Worm (Caenorhabditis elegans) whole organism, L4/young adult: ENCODE measurements around the gene T19H12.15.
A peak's percentile ranks its signal among the peaks of the same experiment; 100 is the strongest.
"Not testable (repeated sequence)": the region's sequence is repeated elsewhere in the genome, so short reads cannot be mapped to it uniquely, and the experiment has no call there.

Experiments used
- W03F9.2 ChIP-seq: fragments of 150-350 bp; optimal IDR thresholded peaks from 2 replicates; lab custom pipeline; 2014; ENCODE audit warnings: missing biosample characterization, missing genetic modification characterization
- dao-5 ChIP-seq: sonication (generic microtip); optimal IDR thresholded peaks from 2 replicates; lab custom pipeline; 2016; ENCODE audit warnings: missing genotype, missing genetic modification characterization, moderate library complexity, missing compliant biosample characterization
- him-1 ChIP-seq: sonication (generic microtip); optimal IDR thresholded peaks from 2 replicates; lab custom pipeline; 2016; ENCODE audit warnings: missing genotype, missing genetic modification reagents, missing genetic modification characterization, missing compliant biosample characterization

T19H12.15 gene

DNA sequence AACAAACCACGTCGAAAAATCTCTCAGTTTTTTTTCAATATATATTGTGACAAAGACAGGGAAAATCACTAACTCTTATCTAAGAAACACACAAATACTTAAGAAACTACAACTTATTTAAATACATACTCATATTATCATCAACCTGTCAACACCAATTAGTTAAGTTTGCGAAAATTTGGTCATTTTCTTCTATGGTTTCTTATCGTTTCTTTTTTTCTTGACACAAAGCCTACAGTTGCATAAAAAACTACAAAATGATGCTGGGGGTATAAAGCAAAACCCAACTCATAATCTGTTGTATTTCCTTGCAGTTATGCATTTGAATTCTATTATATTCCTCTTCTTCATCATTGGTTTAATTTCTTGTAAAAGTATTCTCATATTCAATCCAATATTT lies 21.9 kb upstream of the T19H12.15 start, which contains the start of gene ugt-67:
Gene ugt-67 (plus strand): TSS at position 301 of the 400 bp plus-strand sequence.
- no peak for TF ChIP-seq dao-5 (tag; lab: Kevin White, UChicago)
- no peak for TF ChIP-seq him-1 (tag; lab: Kevin White, UChicago)
- no peak for TF ChIP-seq W03F9.2 (tag; lab: Kevin White, UChicago)

DNA sequence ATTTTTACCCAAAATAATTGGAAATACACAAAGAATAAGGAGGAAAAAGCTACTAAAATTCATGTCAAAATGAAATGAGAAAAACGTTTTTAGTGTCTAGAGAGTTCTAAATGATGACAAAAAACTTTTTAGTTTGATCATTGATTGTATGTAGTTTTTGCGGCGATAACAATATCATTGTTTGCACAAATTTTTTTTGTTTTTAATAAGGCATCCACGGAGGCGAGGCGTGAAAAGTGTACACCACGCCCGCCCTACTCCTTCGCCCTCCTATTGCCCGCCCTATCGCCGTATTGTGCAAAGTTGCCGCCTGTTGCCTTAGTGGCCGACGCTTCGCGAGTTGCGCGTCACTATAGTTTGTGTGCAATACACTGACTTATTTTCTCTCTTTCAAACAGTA lies 20.9 kb upstream of the T19H12.15 start, which contains the start of gene ugt-10:
Gene ugt-10 (minus strand): TSS at position 101 of the 400 bp plus-strand sequence.
- TF ChIP-seq W03F9.2, dao-5, him-1 (tag; lab: Kevin White, UChicago): not testable (repeated sequence)

DNA sequence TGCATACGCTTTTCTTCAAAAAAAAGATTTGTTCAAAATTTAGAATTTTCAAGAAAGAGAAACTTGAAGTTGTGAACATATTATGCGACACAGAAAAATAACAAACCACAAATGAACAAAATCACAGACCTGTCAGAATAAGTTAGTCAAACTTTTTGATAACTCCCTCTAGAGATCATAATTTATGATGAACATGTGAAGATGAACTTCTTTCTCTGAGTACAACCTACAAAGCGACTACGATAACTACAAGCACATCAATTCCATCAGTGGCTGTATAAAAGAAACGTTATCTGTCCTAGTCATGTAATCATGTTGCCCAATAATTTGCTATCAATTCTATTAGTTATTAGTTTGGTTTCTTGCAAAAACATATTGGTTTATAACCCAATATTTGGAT lies 16.6 kb upstream of the T19H12.15 start, which contains the start of gene ugt-9:
Gene ugt-9 (plus strand): TSS at position 305 of the 400 bp plus-strand sequence.
- TF ChIP-seq him-1 (tag; lab: Kevin White, UChicago) (no peak), W03F9.2 (tag; lab: Kevin White, UChicago) (no peak), dao-5 (tag; lab: Kevin White, UChicago) (no peak)

DNA sequence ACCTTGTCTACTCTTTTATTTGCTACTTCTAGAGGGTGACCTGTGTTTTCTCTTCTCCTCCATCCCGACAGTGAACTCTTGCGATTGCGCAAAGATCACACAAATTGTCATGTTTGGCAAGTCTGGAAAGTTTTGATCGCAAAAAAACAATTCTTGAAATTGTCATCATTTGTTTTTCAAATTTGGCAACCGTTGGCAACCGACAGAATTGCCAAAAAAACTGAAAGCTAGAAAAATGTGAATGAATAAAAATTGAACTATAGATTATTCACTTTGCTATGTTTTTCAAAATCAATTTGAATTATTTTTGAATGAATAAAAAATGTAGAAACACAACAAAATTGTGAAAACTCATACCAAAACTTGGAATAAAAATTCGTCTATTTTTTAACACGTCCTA lies 15.8 kb upstream of the T19H12.15 start, which contains the start of gene ugt-11:
Gene ugt-11 (minus strand): TSS at position 101 of the 400 bp plus-strand sequence.
- TF ChIP-seq dao-5 (tag; lab: Kevin White, UChicago) (no peak), him-1 (tag; lab: Kevin White, UChicago) (no peak), W03F9.2 (tag; lab: Kevin White, UChicago) (no peak)

- TF ChIP-seq W03F9.2 (tag; lab: Kevin White, UChicago): no peak
- TF ChIP-seq him-1 (tag; lab: Kevin White, UChicago): no peak
- no peak for TF ChIP-seq dao-5 (tag; lab: Kevin White, UChicago)
Observed at ce11 chrV:4891305-4891704, 12.2 kb upstream of the T19H12.15 start.

ce11 chrV:4890781-4891180 lies 11.6 kb upstream of the T19H12.15 start:
- TF ChIP-seq W03F9.2 (tag; lab: Kevin White, UChicago) (no peak), him-1 (tag; lab: Kevin White, UChicago) (no peak), dao-5 (tag; lab: Kevin White, UChicago) (no peak)

DNA sequence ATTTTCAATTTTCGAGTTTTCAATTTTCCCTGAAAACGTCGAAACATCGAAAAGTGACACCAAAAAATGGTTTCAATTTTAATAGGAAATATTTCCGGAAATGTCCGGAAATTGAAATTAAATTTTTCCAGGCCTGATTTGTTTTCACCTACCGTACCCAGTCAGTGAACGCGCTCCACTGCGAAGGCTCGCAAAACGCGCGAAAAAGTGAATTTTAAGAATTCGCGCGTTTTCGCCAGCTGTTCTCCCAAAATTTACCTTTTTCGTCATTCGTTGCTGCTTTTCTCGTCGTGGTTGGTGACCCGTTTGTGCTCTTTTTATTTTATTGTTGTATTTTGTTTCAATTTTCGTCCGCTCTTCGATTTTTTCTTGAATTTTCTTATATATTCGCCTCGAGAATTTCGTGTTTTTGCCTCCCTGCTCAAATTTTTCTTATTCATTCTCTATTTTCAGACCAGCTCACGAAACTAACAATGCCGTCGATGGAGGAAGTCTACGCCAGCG lies 10.9 kb upstream of the T19H12.15 start, which contains the start of gene T19H12.2:
Gene T19H12.2 (plus strand): TSS at position 454 of the 504 bp plus-strand sequence.
- TF ChIP-seq W03F9.2 (tag; lab: Kevin White, UChicago) (peak; percentile 2), him-1 (tag; lab: Kevin White, UChicago) (no peak), dao-5 (tag; lab: Kevin White, UChicago) (no peak)

ce11 chrV:4889477-4889876 lies 10.3 kb upstream of the T19H12.15 start, which contains the start of gene ugt-12:
TSS of gene ugt-12 (minus strand) at chrV:4889629.
- no peak for TF ChIP-seq him-1 (tag; lab: Kevin White, UChicago)

- TF ChIP-seq dao-5 (tag; lab: Kevin White, UChicago) (no peak), him-1 (tag; lab: Kevin White, UChicago) (no peak), W03F9.2 (tag; lab: Kevin White, UChicago) (no peak)
Observed at ce11 chrV:4885372-4885771, 6.2 kb upstream of the T19H12.15 start, which contains the start of gene T19H12.3. TSS of gene T19H12.3 (plus strand) at chrV:4885672.

DNA sequence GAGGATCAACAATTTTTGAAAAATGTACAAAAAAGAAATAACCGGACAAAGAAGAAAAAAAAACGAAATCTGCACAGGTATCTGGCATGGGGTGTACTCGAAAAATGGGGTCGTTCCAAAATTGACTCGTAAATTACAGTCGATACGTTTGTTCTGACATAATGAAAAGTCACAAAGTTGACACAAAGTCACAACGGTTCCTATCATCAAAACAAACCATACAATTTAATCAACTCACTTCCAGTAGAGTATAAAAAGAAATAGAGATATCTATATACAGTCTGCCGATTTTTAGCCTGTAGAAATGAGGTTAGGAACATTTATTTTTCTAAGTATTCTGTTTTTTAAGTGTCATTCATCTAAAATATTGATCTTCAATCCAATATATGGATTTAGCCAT lies 5.3 kb upstream of the T19H12.15 start, which contains the start of gene T19H12.12:
Gene T19H12.12 (plus strand): TSS at position 301 of the 400 bp plus-strand sequence.
- TF ChIP-seq dao-5 (tag; lab: Kevin White, UChicago): no peak
- TF ChIP-seq W03F9.2 (tag; lab: Kevin White, UChicago): no peak
- TF ChIP-seq him-1 (tag; lab: Kevin White, UChicago): no peak

DNA sequence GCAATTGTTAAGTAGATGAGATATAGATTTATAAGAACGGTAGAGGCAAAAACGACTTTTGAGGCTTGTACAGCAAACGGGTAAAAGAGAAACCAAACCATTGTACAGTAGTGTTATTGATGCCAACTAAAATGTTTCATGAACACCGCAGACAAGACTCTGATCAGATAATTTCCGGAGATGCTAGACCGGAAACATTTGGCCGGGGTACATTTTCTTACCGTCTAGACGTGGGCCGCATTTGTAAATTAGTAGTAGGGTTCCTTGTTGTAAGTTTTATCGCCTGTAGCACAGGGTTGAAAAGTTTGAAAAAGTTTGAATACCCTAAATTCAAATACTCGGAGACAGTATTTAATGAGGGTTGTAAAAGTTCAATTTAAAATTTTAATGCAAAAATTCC lies 2.2 kb upstream of the T19H12.15 start, which contains the start of gene str-32:
Gene str-32 (minus strand): TSS at position 101 of the 400 bp plus-strand sequence.
- no peak for TF ChIP-seq him-1 (tag; lab: Kevin White, UChicago)
- no peak for TF ChIP-seq W03F9.2 (tag; lab: Kevin White, UChicago)
- TF ChIP-seq dao-5 (tag; lab: Kevin White, UChicago): no peak

DNA sequence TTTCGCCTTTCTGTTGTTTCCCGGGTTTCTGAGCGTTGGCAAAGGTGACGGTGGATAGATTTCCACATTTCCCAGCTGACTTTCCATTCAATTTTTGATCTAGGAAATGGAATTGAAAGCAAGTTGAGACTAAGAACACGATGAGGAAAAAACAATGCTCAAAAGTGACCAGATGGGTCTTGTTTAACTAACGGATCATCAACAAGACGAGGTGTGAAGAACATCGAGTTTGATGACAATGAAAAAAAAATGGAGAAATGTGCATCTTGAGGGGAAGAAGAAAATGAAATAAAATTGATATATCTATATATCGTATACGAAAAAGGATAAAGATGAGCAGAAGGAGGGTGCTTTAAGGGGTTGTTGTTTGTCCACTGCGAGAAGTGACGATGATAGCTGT lies 1.6 kb downstream of the T19H12.15 start, which contains the start of gene T19H12.6:
Gene T19H12.6 (minus strand): TSS at position 101 of the 400 bp plus-strand sequence.
- TF ChIP-seq him-1 (tag; lab: Kevin White, UChicago) (no peak), dao-5 (tag; lab: Kevin White, UChicago) (no peak), W03F9.2 (tag; lab: Kevin White, UChicago) (no peak)

ce11 chrV:4871992-4872391 lies 7.2 kb downstream of the T19H12.15 start, which contains the start of gene srd-33:
TSS of gene srd-33 (plus strand) at chrV:4872292.
- TF ChIP-seq him-1 (tag; lab: Kevin White, UChicago) (no peak), dao-5 (tag; lab: Kevin White, UChicago) (no peak), W03F9.2 (tag; lab: Kevin White, UChicago) (no peak)
